Worm (Caenorhabditis elegans): ENCODE data around the gene ufbp-1.

The ufbp-1 gene

DNA sequence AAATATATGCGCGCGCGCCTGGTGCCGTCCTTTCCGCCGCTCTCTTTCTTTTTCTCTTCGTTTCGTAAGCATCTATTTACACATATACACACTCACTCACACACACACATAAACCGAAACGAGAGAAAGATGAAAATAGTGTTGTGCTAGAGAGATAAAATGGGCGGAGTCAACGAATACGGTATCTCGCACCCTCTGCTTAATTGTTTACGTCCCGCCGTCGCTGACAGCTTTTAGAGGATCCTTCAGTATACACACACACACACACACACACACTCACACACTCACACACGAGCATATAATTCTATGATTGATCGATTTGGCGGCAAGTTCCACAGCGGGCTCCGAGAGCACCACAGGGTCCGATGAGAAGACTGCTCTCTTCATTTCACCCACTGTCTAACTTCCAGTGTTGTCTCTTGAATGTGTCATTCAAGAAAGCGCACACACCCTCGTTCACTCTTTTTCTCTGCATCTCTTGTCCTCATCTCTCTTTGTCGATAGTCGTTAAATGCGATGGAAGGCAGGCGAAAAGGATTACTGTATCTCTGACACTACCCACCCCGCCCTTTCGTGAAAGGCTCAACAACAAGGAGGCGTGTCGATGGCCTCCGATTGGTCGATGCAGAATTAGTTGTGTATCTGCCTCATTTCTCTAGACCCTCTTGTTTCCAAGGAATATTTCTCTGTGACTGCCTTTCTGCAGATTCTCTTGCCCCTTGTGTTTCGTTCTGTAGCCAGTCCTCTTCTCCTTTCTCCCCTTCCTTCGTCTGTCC is 26.0 kb downstream of the ufbp-1 start (continued):
- TF ChIP-seq nhr-28 (tag; optimal IDR thresholded peaks at IDR 0.05) (peak; percentile 69), dve-1 (tag; optimal IDR thresholded peaks at IDR 0.05; ENCODE audit: insufficient read depth) (peak; percentile 95), dpl-1 (GFP tag; optimal IDR thresholded peaks at IDR 0.05) (peak; percentile 43), dmd-8 (GFP tag; IDR thresholded peaks at IDR 0.05) (no peak), mdl-1 (tag; optimal IDR thresholded peaks at IDR 0.05) (peak; percentile 62 to 81), madf-5 (GFP tag; IDR thresholded peaks at IDR 0.05) (no peak), Y48G9A.11 (GFP tag; IDR thresholded peaks at IDR 0.05) (no peak), F49E8.2 (tag; optimal IDR thresholded peaks at IDR 0.05; ENCODE audit: borderline replicate concordance) (no peak), tra-1 (GFP tag; IDR thresholded peaks at IDR 0.05) (no peak), pha-4 (GFP tag; IDR thresholded peaks at IDR 0.05) (peak; percentile 74), pha-4 (tag; optimal IDR thresholded peaks at IDR 0.05) (peak; percentile 76), T20F7.1 (GFP tag; optimal IDR thresholded peaks at IDR 0.05) (peak; percentile 88), hlh-30 (tag; optimal IDR thresholded peaks at IDR 0.05; ENCODE audit: insufficient read depth) (peak; percentile 83), unc-39 (tag; optimal IDR thresholded peaks at IDR 0.05) (no peak), F10B5.3 (tag; optimal IDR thresholded peaks at IDR 0.05) (peak; percentile 93), gei-8 (GFP tag; optimal IDR thresholded peaks at IDR 0.05) (peak; percentile 34), nhr-111 (GFP tag; optimal IDR thresholded peaks at IDR 0.05) (no peak), D1046.2 (GFP tag; IDR thresholded peaks at IDR 0.05) (no peak), skn-1 (tag; optimal IDR thresholded peaks at IDR 0.05) (no peak), spr-3 (GFP tag; optimal IDR thresholded peaks at IDR 0.05) (peak; percentile 31), lin-29 (GFP tag; IDR thresholded peaks at IDR 0.05) (no peak), hmg-1.1 (GFP tag; IDR thresholded peaks at IDR 0.05) (peak; percentile 94), hif-1 (tag; optimal IDR thresholded peaks at IDR 0.05) (peak; percentile 39 to 73), zfp-2 (tag; optimal IDR thresholded peaks at IDR 0.05) (peak; percentile 50), spr-1 (tag; optimal IDR thresholded peaks at IDR 0.05) (peak; percentile 83), jun-1 (tag; optimal IDR thresholded peaks at IDR 0.05) (peak; percentile 69), dmd-9 (GFP tag; IDR thresholded peaks at IDR 0.05) (peak; percentile 23; the same call in 1 of the 2 replicates), zfp-3 (GFP tag; conservative IDR thresholded peaks at IDR 0.05) (no peak), aha-1 (tag) (peak; percentile 98), sdz-12 (GFP tag; optimal IDR thresholded peaks at IDR 0.05) (no peak), R02D3.7 (tag; optimal IDR thresholded peaks at IDR 0.05) (no peak), nhr-77 (tag; optimal IDR thresholded peaks at IDR 0.05) (peak; percentile 41), nhr-10 (tag; optimal IDR thresholded peaks at IDR 0.05) (no peak), ceh-62 (tag; optimal IDR thresholded peaks at IDR 0.05) (no peak), lsy-2 (tag; optimal IDR thresholded peaks at IDR 0.05) (peak; percentile 97 to 98), attf-4 (tag; optimal IDR thresholded peaks at IDR 0.05) (peak; percentile 53), nhr-25 (tag; optimal IDR thresholded peaks at IDR 0.05; ENCODE audit: borderline replicate concordance, insufficient read depth) (peak; percentile 77), ZK337.2 (GFP tag; IDR thresholded peaks at IDR 0.05) (no peak), mxl-2 (GFP tag; conservative IDR thresholded peaks at IDR 0.05) (0 out of 2 replicates have a peak, but pooled peaks have one; percentile 53), lin-38 (GFP tag; IDR thresholded peaks at IDR 0.05) (peak; percentile 69), unc-130 (GFP tag; optimal IDR thresholded peaks at IDR 0.05) (no peak), nhr-237 (tag; optimal IDR thresholded peaks at IDR 0.05) (no peak), T26A8.4 (GFP tag; IDR thresholded peaks at IDR 0.05) (peak; percentile 91), lin-13 (GFP tag; optimal IDR thresholded peaks at IDR 0.05) (peak; percentile 67), ceh-32 (tag; optimal IDR thresholded peaks at IDR 0.05; ENCODE audit: poor library complexity) (peak; percentile 71), F44E2.7 (GFP tag; IDR thresholded peaks at IDR 0.05) (no peak), ztf-7 (tag; optimal IDR thresholded peaks at IDR 0.05) (peak; percentile 34), nhr-42 (GFP tag; IDR thresholded peaks at IDR 0.05) (peak; percentile 39; the same call in 1 of the 2 replicates), egl-43 (GFP tag; IDR thresholded peaks at IDR 0.05) (peak; percentile 61; the same call in 1 of the 2 replicates)

All from whole organism, L4 larva.